Worm (Caenorhabditis elegans) whole organism, young adult: ENCODE data around the gene enri-2.

Experiments used
- B0019.2 ChIP-seq: fragments of 200-800 bp; sonication (Bioruptor generic); conservative IDR thresholded peaks from 2 replicates; pipeline ENCODE4 v1.3.6; 2022; ENCODE audit warnings: missing genetic modification reagents, missing genetic modification characterization, missing compliant biosample characterization
- C17E4.6 ChIP-seq: fragments of 200-800 bp; sonication (Bioruptor generic); IDR thresholded peaks from 2 replicates; pipeline ENCODE4 v1.3.6; 2022; ENCODE audit warnings: missing genetic modification reagents, missing genetic modification characterization, missing compliant biosample characterization
- Y79H2A.3 ChIP-seq: fragments of 200-800 bp; sonication (Bioruptor generic); conservative IDR thresholded peaks from 2 replicates; pipeline ENCODE4 v1.3.6; 2022; ENCODE audit warnings: missing genetic modification reagents, missing genetic modification characterization, missing compliant biosample characterization
- Y95B8A.8 ChIP-seq: fragments of 200-800 bp; sonication (Bioruptor generic); IDR thresholded peaks from 2 replicates; pipeline ENCODE4 v1.3.6; 2022; ENCODE audit warnings: missing genetic modification reagents, missing genetic modification characterization, missing compliant biosample characterization
- athp-1 ChIP-seq: sonication (generic microtip); optimal IDR thresholded peaks from 2 replicates; lab custom pipeline; 2017; ENCODE audit warnings: mild to moderate bottlenecking, missing genetic modification characterization, missing compliant biosample characterization
- attf-3 ChIP-seq: fragments of 200-800 bp; sonication (Bioruptor generic); conservative IDR thresholded peaks from 2 replicates; pipeline ENCODE4 v1.3.6; 2022; ENCODE audit warnings: missing genetic modification reagents, missing genetic modification characterization, missing compliant biosample characterization
- attf-6 ChIP-seq: fragments of 200-800 bp; sonication (Bioruptor generic); IDR thresholded peaks from 2 replicates; pipeline ENCODE4 v1.3.6; 2022; ENCODE audit warnings: missing genetic modification reagents, missing genetic modification characterization, missing compliant biosample characterization
- ceh-40 ChIP-seq: fragments of 200-800 bp; sonication (Bioruptor generic); IDR thresholded peaks from 2 replicates; pipeline ENCODE4 v1.3.6; 2022; ENCODE audit warnings: missing genetic modification characterization, missing compliant biosample characterization
- ceh-79 ChIP-seq: sonication (generic microtip); optimal IDR thresholded peaks from 2 replicates; lab custom pipeline; 2017; ENCODE audit warnings: mild to moderate bottlenecking, missing genetic modification characterization, missing compliant biosample characterization
- chd-7 ChIP-seq: sonication (generic microtip); optimal IDR thresholded peaks from 2 replicates; lab custom pipeline; 2016; ENCODE audit warnings: mild to moderate bottlenecking, missing genetic modification characterization, moderate library complexity, missing compliant biosample characterization
- die-1 ChIP-seq: sonication (generic microtip); optimal IDR thresholded peaks from 2 replicates; lab custom pipeline; 2016; ENCODE audit warnings: missing genotype, mild to moderate bottlenecking, missing genetic modification characterization, missing compliant biosample characterization
- egl-44 ChIP-seq: fragments of 200-800 bp; sonication (Bioruptor generic); IDR thresholded peaks from 2 replicates; pipeline ENCODE4 v1.3.6; 2022; ENCODE audit warnings: missing genetic modification reagents, missing genetic modification characterization, missing compliant biosample characterization
- fkh-3 ChIP-seq: sonication (generic microtip); optimal IDR thresholded peaks from 2 replicates; lab custom pipeline; 2016; ENCODE audit warnings: mild to moderate bottlenecking, missing genetic modification characterization, missing compliant biosample characterization
- hlh-12 ChIP-seq: sonication (generic microtip); optimal IDR thresholded peaks from 2 replicates; lab custom pipeline; 2016; ENCODE audit warnings: missing genetic modification characterization, missing compliant biosample characterization
- let-607 ChIP-seq, 2 experiments: fragments of 200-800 bp in 1 of 2; sonication (Bioruptor generic) in 1 of 2; sonication (generic microtip) in 1 of 2; optimal IDR thresholded peaks; 2 replicates each; lab custom pipeline; 2016 to 2018; ENCODE audit warnings: mild to moderate bottlenecking in 2 of 2, missing compliant biosample characterization in 2 of 2, missing genetic modification characterization in 2 of 2, moderate library complexity in 2 of 2, missing genotype in 1 of 2
- lin-40 ChIP-seq: sonication (generic microtip); optimal IDR thresholded peaks from 2 replicates; lab custom pipeline; 2016; ENCODE audit warnings: missing genetic modification characterization, mild to moderate bottlenecking, missing compliant biosample characterization, missing genotype, missing genetic modification reagents
- lir-1 ChIP-seq: fragments of 200-800 bp; sonication (Bioruptor generic); conservative IDR thresholded peaks from 2 replicates; pipeline ENCODE4 v1.3.6; 2022; ENCODE audit warnings: missing genetic modification reagents, missing genetic modification characterization, missing compliant biosample characterization
- mcd-1 ChIP-seq: fragments of 200-800 bp; sonication (Bioruptor generic); IDR thresholded peaks from 2 replicates; pipeline ENCODE4 v1.3.6; 2022; ENCODE audit warnings: missing genetic modification reagents, missing genetic modification characterization, missing compliant biosample characterization
- mxl-1 ChIP-seq: sonication (generic microtip); optimal IDR thresholded peaks from 2 replicates; lab custom pipeline; 2016; ENCODE audit warnings: missing genetic modification characterization, missing compliant biosample characterization
- nfya-2 ChIP-seq: fragments of 200-800 bp; sonication (Bioruptor generic); IDR thresholded peaks from 2 replicates; pipeline ENCODE4 v1.3.6; 2022; ENCODE audit warnings: missing genetic modification reagents, missing genetic modification characterization, missing compliant biosample characterization
- nhr-80 ChIP-seq: sonication (generic microtip); optimal IDR thresholded peaks from 2 replicates; lab custom pipeline; 2016; ENCODE audit warnings: missing genetic modification characterization, missing compliant biosample characterization
- nhr-90 ChIP-seq: sonication (generic microtip); optimal IDR thresholded peaks from 2 replicates; lab custom pipeline; 2016; ENCODE audit warnings: missing genotype, mild to moderate bottlenecking, missing genetic modification characterization, missing compliant biosample characterization
- pha-4 ChIP-seq: fragments of 150-350 bp; sonication (generic microtip); optimal IDR thresholded peaks from 2 replicates; lab custom pipeline; 2014; ENCODE audit warnings: missing biosample characterization, missing genetic modification reagents, missing genetic modification characterization
- rcor-1 ChIP-seq: fragments of 200-800 bp; sonication (Bioruptor generic); IDR thresholded peaks from 2 replicates; pipeline ENCODE4 v1.3.6; 2022; ENCODE audit warnings: missing genetic modification reagents, missing genetic modification characterization, missing compliant biosample characterization
- repo-1 ChIP-seq: sonication (generic microtip); optimal IDR thresholded peaks from 2 replicates; lab custom pipeline; 2017; ENCODE audit warnings: mild to moderate bottlenecking, missing genetic modification characterization, missing compliant biosample characterization
- rpc-1 ChIP-seq, 2 experiments: fragments of 150-350 bp in 1 of 2; sonication (generic microtip) in 1 of 2; optimal IDR thresholded peaks; 2 replicates each; lab custom pipeline; 2014 to 2018; ENCODE audit warnings: missing biosample characterization in 1 of 2, missing genetic modification characterization in 1 of 2, missing genetic modification reagents in 1 of 2, missing genotype in 1 of 2
- sdz-38 ChIP-seq: sonication (generic microtip); optimal IDR thresholded peaks from 2 replicates; lab custom pipeline; 2016; ENCODE audit warnings: missing genotype, missing genetic modification characterization, missing compliant biosample characterization
- snpc-1.1 ChIP-seq: sonication (generic microtip); optimal IDR thresholded peaks from 2 replicates; lab custom pipeline; 2017; ENCODE audit warnings: missing genetic modification characterization, mild to moderate bottlenecking, missing compliant biosample characterization, antibody characterized with exemption, moderate library complexity, missing genotype, missing genetic modification reagents; ENCODE audit not compliant: insufficient read depth
- snpc-1.3 ChIP-seq: sonication (generic microtip); optimal IDR thresholded peaks from 2 replicates; lab custom pipeline; 2017; ENCODE audit warnings: missing genetic modification characterization, mild to moderate bottlenecking, missing compliant biosample characterization, antibody characterized with exemption, moderate library complexity, missing genotype, missing genetic modification reagents; ENCODE audit not compliant: insufficient read depth
- snpc-3.4 ChIP-seq: sonication (generic microtip); optimal IDR thresholded peaks from 2 replicates; lab custom pipeline; 2017; ENCODE audit warnings: missing genetic modification characterization, mild to moderate bottlenecking, missing compliant biosample characterization, antibody characterized with exemption, moderate library complexity, missing genotype, missing genetic modification reagents
- somi-1 ChIP-seq: fragments of 200-800 bp; sonication (Bioruptor generic); optimal IDR thresholded peaks from 2 replicates; lab custom pipeline; 2018; ENCODE audit warnings: mild to moderate bottlenecking, missing genetic modification characterization, missing compliant biosample characterization
- xnd-1 ChIP-seq: sonication (generic microtip); optimal IDR thresholded peaks from 2 replicates; lab custom pipeline; 2016; ENCODE audit warnings: missing genotype, missing genetic modification reagents, missing genetic modification characterization, missing compliant biosample characterization
- zfh-2 ChIP-seq: fragments of 200-800 bp; sonication (Bioruptor generic); conservative IDR thresholded peaks from 2 replicates; pipeline ENCODE4 v1.3.6; 2022; ENCODE audit warnings: missing genetic modification reagents, missing genetic modification characterization, missing compliant biosample characterization

The enri-2 gene

DNA sequence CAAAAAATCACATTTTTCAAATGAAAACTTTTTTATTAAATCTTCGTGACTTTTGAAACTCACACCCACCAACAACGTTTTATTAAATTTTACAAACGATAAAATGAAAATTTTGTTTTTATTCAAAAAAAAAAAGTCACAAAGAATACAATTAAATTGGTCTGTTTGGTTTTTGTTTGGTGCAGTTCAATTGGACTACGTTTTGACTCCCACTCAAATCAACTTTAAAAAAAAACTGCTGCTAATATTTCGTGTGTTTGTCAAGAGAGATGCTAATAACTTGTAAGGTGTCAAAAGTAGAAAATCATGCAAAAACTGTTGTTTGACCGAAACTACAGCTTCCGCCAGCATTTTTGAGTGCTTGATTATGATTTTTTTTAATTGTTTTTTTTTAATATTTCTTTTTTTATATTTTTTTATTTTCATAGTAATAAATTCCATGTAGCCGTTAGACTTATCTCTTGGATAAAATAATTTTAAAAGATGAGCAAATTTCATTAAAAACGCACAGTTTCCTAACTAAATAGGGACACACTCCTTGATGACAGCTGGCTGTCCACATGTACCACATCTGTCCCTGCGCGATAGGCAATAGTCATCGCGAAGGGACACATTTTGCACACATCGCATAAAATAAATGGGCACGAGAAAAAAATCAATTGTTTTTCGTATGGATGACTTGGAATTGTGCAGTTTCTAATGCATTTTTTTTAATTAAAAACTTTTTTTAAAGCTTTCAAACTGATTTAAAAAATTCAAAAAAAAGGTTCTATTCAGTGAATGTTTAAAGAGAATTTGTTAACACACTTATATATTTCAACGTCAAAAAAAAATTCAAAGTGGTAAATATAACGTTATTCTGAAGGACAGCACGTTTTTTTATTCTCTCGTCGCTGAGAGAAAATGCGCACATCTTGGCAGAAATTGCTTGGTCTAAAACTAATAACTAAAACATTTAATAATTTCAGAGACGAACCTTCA is 20.0 kb upstream of the enri-2 start (continued):
- TF ChIP-seq let-607 (tag; optimal IDR thresholded peaks at IDR 0.05; lab: Kevin White, UChicago) (peak; percentile 78 to 95), fkh-3 (tag; lab: Kevin White, UChicago) (no peak), attf-3 (GFP tag; lab: Robert Waterston, UW) (peak; percentile 58; the same call in 1 of the 2 replicates), nhr-90 (peak; percentile 91), snpc-3.4 (no peak), B0019.2 (GFP tag; lab: Robert Waterston, UW) (no peak), sdz-38 (tag; lab: Kevin White, UChicago) (no peak), Y79H2A.3 (GFP tag; lab: Robert Waterston, UW) (no peak), nhr-80 (peak; percentile 95), hlh-12 (peak; percentile 33), chd-7 (tag; lab: Kevin White, UChicago) (peak; percentile 98), snpc-1.1 (tag; lab: Kevin White, UChicago) (no peak), ceh-40 (no peak), zfh-2 (GFP tag; lab: Robert Waterston, UW) (no peak), lir-1 (peak; percentile 94), Y95B8A.8 (0 out of 2 replicates have a peak, but pooled peaks have one; percentile 64), snpc-1.3 (tag; lab: Kevin White, UChicago) (peak; percentile 56), repo-1 (tag; lab: Kevin White, UChicago) (peak; percentile 100), mcd-1 (GFP tag; lab: Robert Waterston, UW) (peak; percentile 92), attf-6 (peak; percentile 61; the same call in 1 of the 2 replicates), pha-4 (tag; lab: Kevin White, UChicago) (peak; percentile 40), athp-1 (tag; lab: Kevin White, UChicago) (peak; percentile 57), somi-1 (GFP tag; lab: Kevin White, UChicago) (peak; percentile 97), lin-40 (tag; lab: Kevin White, UChicago) (peak; percentile 100), ceh-79 (tag; lab: Kevin White, UChicago) (peak; percentile 97), nfya-2 (GFP tag; lab: Robert Waterston, UW) (no peak), egl-44 (GFP tag; lab: Robert Waterston, UW) (peak; percentile 95), die-1 (tag; lab: Kevin White, UChicago) (peak; percentile 59), rpc-1 (optimal IDR thresholded peaks at IDR 0.05; lab: Kevin White, UChicago) (peak; percentile 17), rpc-1 (tag; optimal IDR thresholded peaks at IDR 0.05; lab: Kevin White, UChicago) (no peak)
- TF ChIP-seq, all 124 proteins: peak for 93

DNA sequence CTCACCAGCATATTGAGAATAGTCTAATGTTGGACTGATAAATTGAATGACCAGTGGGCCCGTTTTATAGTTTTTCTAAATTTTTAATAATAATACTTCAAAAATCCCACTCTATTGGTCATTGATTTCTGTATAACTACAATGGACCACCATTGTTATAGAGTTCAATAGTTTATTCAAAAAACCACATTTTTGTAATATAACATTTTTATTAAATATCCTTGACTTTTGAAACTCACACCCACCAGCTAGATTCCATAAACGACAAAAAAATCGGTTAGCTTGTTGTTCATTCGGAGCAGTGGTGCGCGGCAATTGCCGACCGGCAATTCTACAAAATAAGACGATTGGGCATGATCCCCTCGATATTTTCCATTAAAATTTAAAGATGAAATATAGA is 18.1 kb upstream of the enri-2 start, which contains the start of gene nspc-18:
TSS of gene nspc-18 (minus strand) at position 101 of the 400 bp plus-strand sequence.
- no peak for TF ChIP-seq rcor-1 (GFP tag; lab: Robert Waterston, UW)
- TF ChIP-seq die-1 (tag; lab: Kevin White, UChicago), result no peak
- TF ChIP-seq mxl-1 (tag; lab: Kevin White, UChicago), result no peak
- TF ChIP-seq ceh-79 (tag; lab: Kevin White, UChicago), result no peak
- TF ChIP-seq zfh-2 (GFP tag; lab: Robert Waterston, UW), result no peak
- no peak for TF ChIP-seq snpc-3.4
- no peak for TF ChIP-seq nhr-80
- no peak for TF ChIP-seq C17E4.6 (GFP tag; lab: Robert Waterston, UW)
- no peak for TF ChIP-seq attf-6
- no peak for TF ChIP-seq xnd-1
